Worm (Caenorhabditis elegans) whole organism, late embryonic: Measurements from ENCODE around the gene VM106R.1.

Experiments
- ama-1 ChIP-seq: fragments of 150-350 bp; optimal IDR thresholded peaks from 2 replicates; lab custom pipeline; 2014
- ceh-2 ChIP-seq: sonication (generic microtip); optimal IDR thresholded peaks from 2 replicates; lab custom pipeline; 2016; ENCODE audit warnings: missing genotype, missing genetic modification characterization, missing compliant biosample characterization
- ceh-31 ChIP-seq: sonication (generic microtip); optimal IDR thresholded peaks from 2 replicates; lab custom pipeline; 2016; ENCODE audit warnings: missing genetic modification characterization, missing compliant biosample characterization
- ceh-9 ChIP-seq: sonication (generic microtip); optimal IDR thresholded peaks from 2 replicates; lab custom pipeline; 2016; ENCODE audit warnings: mild to moderate bottlenecking, missing genetic modification characterization, inconsistent platforms, missing compliant biosample characterization
- elt-2 ChIP-seq: sonication (generic microtip); optimal IDR thresholded peaks from 2 replicates; lab custom pipeline; 2016; ENCODE audit warnings: missing genetic modification reagents, missing genetic modification characterization, missing compliant biosample characterization
- hlh-8 ChIP-seq: sonication (generic microtip); optimal IDR thresholded peaks from 2 replicates; lab custom pipeline; 2016; ENCODE audit warnings: missing genotype, missing genetic modification characterization, missing compliant biosample characterization
- nhr-11 ChIP-seq: fragments of 150-350 bp; optimal IDR thresholded peaks from 2 replicates; lab custom pipeline; 2014; ENCODE audit warnings: missing biosample characterization, missing genetic modification characterization
- pqm-1 ChIP-seq: sonication (generic microtip); optimal IDR thresholded peaks from 2 replicates; lab custom pipeline; 2016; ENCODE audit warnings: missing genetic modification characterization, missing compliant biosample characterization
- syd-9 ChIP-seq: sonication (generic microtip); optimal IDR thresholded peaks from 2 replicates; lab custom pipeline; 2016; ENCODE audit warnings: mild to moderate bottlenecking, missing genetic modification characterization, moderate library complexity, missing compliant biosample characterization

ce11 chrII:10793393-10793792 is 35.6 kb downstream of the VM106R.1 start, which contains the start of gene vps-11:
- TF ChIP-seq syd-9 = no peak
- no peak for TF ChIP-seq ama-1 (lab: Kevin White, UChicago)
- no peak for TF ChIP-seq nhr-11 (tag; lab: Kevin White, UChicago)
- no peak for TF ChIP-seq pqm-1
- no peak for TF ChIP-seq elt-2 (tag; lab: Kevin White, UChicago)
- no peak for TF ChIP-seq ceh-9 (tag; lab: Kevin White, UChicago)
- TF ChIP-seq ceh-31 = no peak
- TF ChIP-seq hlh-8 (tag; lab: Kevin White, UChicago) = no peak
- no peak for TF ChIP-seq ceh-2 (tag; lab: Kevin White, UChicago)
